Fruit fly (Drosophila melanogaster): ENCODE measurements around the gene Mcr.

Mcr gene

DNA sequence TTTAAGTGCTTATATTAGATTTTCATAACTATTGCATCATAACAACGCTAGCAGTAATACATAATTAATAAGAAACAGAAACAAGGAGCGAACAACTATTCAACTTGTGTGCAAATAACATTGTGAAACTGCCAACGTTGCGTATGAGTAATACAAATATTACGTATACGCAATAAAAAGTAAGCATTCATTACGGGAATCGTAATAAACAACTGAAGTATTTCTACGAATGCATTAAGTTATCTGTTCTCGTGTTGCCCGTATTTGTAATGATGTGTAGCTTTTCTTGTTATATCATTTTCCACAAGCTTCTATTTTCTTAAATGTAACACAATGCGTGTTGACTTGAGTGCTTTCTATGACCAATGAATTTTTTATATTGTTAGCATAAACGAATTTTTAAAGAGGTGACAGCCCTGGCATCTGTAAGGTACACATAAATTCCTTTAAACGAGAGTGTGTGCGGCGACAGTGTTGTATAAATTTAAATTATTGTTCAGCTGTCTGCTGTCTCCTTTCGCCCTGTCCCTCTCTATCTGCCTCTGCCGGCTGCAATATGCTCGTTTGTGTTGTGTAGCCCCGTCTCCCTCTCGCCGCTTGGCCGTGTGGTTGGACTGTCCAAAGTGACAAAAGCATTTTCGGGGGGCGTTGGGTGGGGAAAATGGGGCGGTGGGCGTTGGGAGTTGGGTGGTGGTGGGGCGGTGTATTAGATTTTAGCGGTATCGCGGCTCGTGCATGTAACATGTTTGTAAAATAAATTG, 17.0 kb upstream of the Mcr start:
- TF ChIP-seq Kr (GFP tag; optimal IDR thresholded peaks at IDR 0.05) (peak; percentile 20), CG3163 (GFP tag; optimal IDR thresholded peaks at IDR 0.05) (no peak), Oaz (GFP tag; IDR thresholded peaks at IDR 0.05) (0 out of 2 replicates have a peak, but pooled peaks have one; percentile 20), Sox100B (GFP tag; optimal IDR thresholded peaks at IDR 0.05) (peak; percentile 9), hbn (GFP tag; IDR thresholded peaks at IDR 0.05; ENCODE audit: partially characterized antibody) (no peak), sd (tag; optimal IDR thresholded peaks at IDR 0.05) (peak; percentile 68), Scr (GFP tag; IDR thresholded peaks at IDR 0.05; ENCODE audit: partially characterized antibody) (0 out of 2 replicates have a peak, but pooled peaks have one; percentile 14), Hr39 (optimal IDR thresholded peaks at IDR 0.05) (peak; percentile 42), Adf1 (GFP tag; IDR thresholded peaks at IDR 0.05) (peak; percentile 27; the same call in 1 of the 2 replicates), otp (GFP tag; IDR thresholded peaks at IDR 0.05) (0 out of 3 replicates have a peak, but pooled peaks have one; percentile 23), chif (GFP tag; optimal IDR thresholded peaks at IDR 0.05) (peak in 1 of 2 experiments; percentile 4), sr (GFP tag; IDR thresholded peaks at IDR 0.05) (peak; percentile 87), bowl (GFP tag; IDR thresholded peaks at IDR 0.05) (no peak), CG15601 (tag; optimal IDR thresholded peaks at IDR 0.05) (no peak), CG6813 (GFP tag; optimal IDR thresholded peaks at IDR 0.05) (no peak), Ets65A (GFP tag) (peak; percentile 71), CG15514 (GFP tag; optimal IDR thresholded peaks at IDR 0.05) (no peak), tio (GFP tag; optimal IDR thresholded peaks at IDR 0.05) (peak; percentile 23), CG3847 (GFP tag; IDR thresholded peaks at IDR 0.05) (0 out of 2 replicates have a peak, but pooled peaks have one; percentile 21), Med (GFP tag) (peak; percentile 82), Rfx (GFP tag; IDR thresholded peaks at IDR 0.05) (0 out of 2 replicates have a peak, but pooled peaks have one; percentile 11), CG15696 (tag; optimal IDR thresholded peaks at IDR 0.05) (no peak), Pdp1 (GFP tag; optimal IDR thresholded peaks at IDR 0.05) (peak in 1 of 2 experiments; percentile 53), Ptx1 (GFP tag; IDR thresholded peaks at IDR 0.05) (peak; percentile 32; the same call in 1 of the 2 replicates), CG7745 (tag; optimal IDR thresholded peaks at IDR 0.05) (no peak), CG11456 (GFP tag; IDR thresholded peaks at IDR 0.05) (0 out of 3 replicates have a peak, but pooled peaks have one; percentile 70), eve (GFP tag; optimal IDR thresholded peaks at IDR 0.05) (peak in 1 of 2 experiments; percentile 38), sens (GFP tag) (peak; percentile 79), CG12769 (tag; optimal IDR thresholded peaks at IDR 0.05) (peak; percentile 66), HLH54F (GFP tag; optimal IDR thresholded peaks at IDR 0.05) (no peak), CrebB (tag; optimal IDR thresholded peaks at IDR 0.05) (no peak), Bgb (GFP tag; IDR thresholded peaks at IDR 0.05; ENCODE audit: partially characterized antibody) (0 out of 2 replicates have a peak, but pooled peaks have one; percentile 25), CG11695 (GFP tag; IDR thresholded peaks at IDR 0.05) (0 out of 3 replicates have a peak, but pooled peaks have one; percentile 24), nau (GFP tag; optimal IDR thresholded peaks at IDR 0.05) (peak; percentile 64), CG10979 (tag; optimal IDR thresholded peaks at IDR 0.05) (peak; percentile 45), H2.0 (GFP tag; IDR thresholded peaks at IDR 0.05) (no peak), chinmo (GFP tag; IDR thresholded peaks at IDR 0.05; ENCODE audit: partially characterized antibody) (peak; percentile 84), CG2199 (GFP tag; IDR thresholded peaks at IDR 0.05) (peak; percentile 74; the same call in 1 of the 3 replicates), ATbp (GFP tag; optimal IDR thresholded peaks at IDR 0.05) (no peak), lmd (GFP tag; IDR thresholded peaks at IDR 0.05) (no peak), so (GFP tag; IDR thresholded peaks at IDR 0.05) (peak; percentile 57; the same call in 1 of the 3 replicates), rib (GFP tag; IDR thresholded peaks at IDR 0.05) (peak; percentile 18; the same call in 1 of the 2 replicates), CG7372 (GFP tag; IDR thresholded peaks at IDR 0.05) (peak; percentile 85), Gug (GFP tag; IDR thresholded peaks at IDR 0.05) (no peak), abd-A (tag; optimal IDR thresholded peaks at IDR 0.05) (peak; percentile 75), gce (GFP tag; IDR thresholded peaks at IDR 0.05) (peak; percentile 49; the same call in 1 of the 3 replicates), CG9437 (GFP tag; optimal IDR thresholded peaks at IDR 0.05) (peak; percentile 42), br (optimal IDR thresholded peaks at IDR 0.05) (no peak)
